Fruit fly (Drosophila melanogaster) whole organism: ENCODE results near the gene bip1.

Experiments used
- CG8478 ChIP-seq: fragments of >200 bp; optimal IDR thresholded peaks from 2 replicates; lab custom pipeline; 2018; ENCODE audit warnings: inconsistent platforms
- pan ChIP-seq: fragments of >200 bp; optimal IDR thresholded peaks from 2 replicates; lab custom pipeline; 2017
- psq ChIP-seq: fragments of >200 bp; optimal IDR thresholded peaks from 2 replicates; lab custom pipeline; 2017

DNA sequence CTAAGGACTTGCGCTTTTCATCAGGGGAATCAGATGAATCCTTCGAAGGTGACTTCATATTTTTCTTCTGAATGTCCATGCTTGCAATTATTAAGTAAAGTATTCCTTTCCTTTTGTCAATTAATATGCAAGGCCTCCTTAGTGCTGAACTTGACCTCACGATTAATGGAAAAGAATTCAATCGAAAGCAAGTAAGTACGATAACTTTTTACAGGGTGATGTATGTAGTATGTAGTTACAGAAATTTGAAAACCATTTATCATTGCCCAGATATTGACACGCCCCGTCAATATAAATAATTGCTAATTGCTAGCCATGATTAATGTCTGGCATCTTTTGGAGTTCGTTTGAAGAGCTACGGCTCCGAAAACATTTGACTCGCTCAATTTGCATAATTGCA is 11.3 kb upstream of the bip1 start, which contains the start of gene CG42591:
- TF ChIP-seq pan (lab: Kevin White, UChicago) (no peak), CG8478 (lab: Kevin White, UChicago) (no peak), psq (lab: Kevin White, UChicago) (no peak)
